Worm (Caenorhabditis elegans) whole organism, L2 larva: Measurements from ENCODE around the gene str-148.

Experiments
- aly-2 ChIP-seq: fragments of 150-350 bp; optimal IDR thresholded peaks from 2 replicates; lab custom pipeline; 2014; ENCODE audit warnings: missing biosample characterization, missing genetic modification characterization
- ztf-11 ChIP-seq: sonication (generic microtip); optimal IDR thresholded peaks from 2 replicates; lab custom pipeline; 2017; ENCODE audit warnings: missing biosample characterization, missing genetic modification characterization

DNA sequence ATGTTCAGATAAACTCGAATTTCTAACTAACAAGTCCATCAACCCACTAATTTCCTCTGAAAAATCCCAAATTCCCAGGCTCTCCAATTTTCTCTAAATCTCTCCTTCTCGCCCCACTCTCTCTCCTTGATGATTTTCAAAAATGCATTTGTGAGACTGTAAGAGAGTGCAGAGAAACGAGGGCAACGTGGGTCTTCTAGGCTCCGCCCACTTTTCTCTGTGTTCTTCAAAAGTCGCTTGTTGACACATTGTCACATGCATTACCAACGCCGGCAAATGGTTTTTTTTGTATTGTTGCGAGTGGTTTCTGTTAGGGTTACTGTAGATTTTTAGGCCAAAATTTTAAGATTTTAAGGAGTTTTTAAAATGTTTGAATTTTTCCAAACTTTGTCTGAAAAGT lies 40.7 kb downstream of the str-148 start:
- TF ChIP-seq ztf-11 (tag; lab: Kevin White, UChicago) = no peak
- TF ChIP-seq aly-2 (tag; lab: Kevin White, UChicago) = no peak
